Fruit fly (Drosophila melanogaster): ENCODE measurements around the gene Hsp68.

Hsp68 gene

DNA sequence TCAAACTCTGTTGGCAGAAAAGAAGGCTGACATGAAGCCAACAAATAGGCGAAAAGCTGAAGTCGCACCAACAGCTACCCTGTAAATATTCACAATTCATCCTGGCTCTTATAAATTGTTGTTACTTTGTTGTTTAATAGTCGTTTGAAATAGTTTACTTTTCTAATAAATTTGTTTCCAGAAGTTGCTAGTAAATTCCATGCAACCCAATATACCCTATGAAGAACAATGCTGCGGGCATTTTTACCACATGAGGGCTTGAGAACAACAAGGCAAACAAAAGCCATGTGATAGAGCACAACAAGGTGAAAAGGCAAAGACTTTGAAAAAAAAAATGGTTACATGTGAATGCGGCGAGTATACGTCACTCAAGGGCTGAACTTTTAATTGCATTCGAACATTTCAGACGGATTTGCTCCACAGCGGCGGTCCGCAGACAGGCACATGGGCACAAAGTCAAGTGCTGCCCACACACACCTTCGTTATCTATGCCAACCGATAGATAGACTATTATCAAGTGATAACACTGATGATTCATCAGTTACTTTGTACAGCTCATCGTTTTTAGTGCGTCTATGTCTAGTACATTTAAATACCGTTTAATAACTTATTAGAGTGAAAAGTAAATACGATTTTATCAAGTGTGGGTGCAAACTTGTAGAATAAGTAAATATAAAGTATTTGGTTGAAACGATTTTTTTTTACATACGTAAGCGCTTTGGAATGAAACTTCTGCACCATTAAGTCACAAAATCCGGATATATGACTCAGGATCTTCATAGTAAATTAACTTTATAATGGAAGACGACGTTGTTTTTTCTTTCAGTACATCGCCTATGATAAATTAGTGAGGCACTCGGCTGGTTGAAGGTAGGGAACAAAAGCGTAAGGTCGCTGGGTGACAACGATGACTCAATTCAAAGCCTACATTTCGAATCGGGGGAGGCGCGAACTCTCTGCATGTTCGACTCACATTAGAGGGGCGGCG, 42.2 kb upstream of the Hsp68 start (continued):
- TF ChIP-seq insv (GFP tag; optimal IDR thresholded peaks at IDR 0.05) (no peak), CG13775 (GFP tag; optimal IDR thresholded peaks at IDR 0.05) (peak; percentile 60), CG14050 (GFP tag; IDR thresholded peaks at IDR 0.05) (peak; percentile 76), CG6689 (GFP tag; IDR thresholded peaks at IDR 0.05) (peak; percentile 80), CG17361 (GFP tag; IDR thresholded peaks at IDR 0.05) (peak; percentile 51), Mes4 (GFP tag; optimal IDR thresholded peaks at IDR 0.05) (peak; percentile 50), HLHmδ (GFP tag; optimal IDR thresholded peaks at IDR 0.05) (no peak), CG17568 (GFP tag; optimal IDR thresholded peaks at IDR 0.05) (peak; percentile 71), HLH3B (GFP tag; IDR thresholded peaks at IDR 0.05) (peak; percentile 89), Dip2 (GFP tag; IDR thresholded peaks at IDR 0.05) (no peak), PHDP (tag; optimal IDR thresholded peaks at IDR 0.05) (peak; percentile 79), CG11560 (tag; IDR thresholded peaks at IDR 0.05) (peak; percentile 60; the same call in 2 of the 3 replicates), eve (GFP tag; optimal IDR thresholded peaks at IDR 0.05) (peak in 1 of 2 experiments; percentile 56), repo (GFP tag; optimal IDR thresholded peaks at IDR 0.05) (peak; percentile 73), ems (GFP tag; optimal IDR thresholded peaks at IDR 0.05) (peak; percentile 70), CG17385 (GFP tag; optimal IDR thresholded peaks at IDR 0.05) (peak; percentile 65), bbx (GFP tag; IDR thresholded peaks at IDR 0.05; ENCODE audit: partially characterized antibody) (no peak), Elba2 (GFP tag; optimal IDR thresholded peaks at IDR 0.05) (no peak), Usf (GFP tag; optimal IDR thresholded peaks at IDR 0.05) (peak; percentile 34), Atf3 (GFP tag; optimal IDR thresholded peaks at IDR 0.05) (peak; percentile 58), CG10959 (GFP tag; IDR thresholded peaks at IDR 0.05) (peak; percentile 60), CG17802 (tag; optimal IDR thresholded peaks at IDR 0.05) (peak; percentile 45), sqz (GFP tag; optimal IDR thresholded peaks at IDR 0.05) (no peak), CG9609 (GFP tag; optimal IDR thresholded peaks at IDR 0.05) (peak; percentile 86), fru (optimal IDR thresholded peaks at IDR 0.05) (no peak), tna (GFP tag; IDR thresholded peaks at IDR 0.05; ENCODE audit: partially characterized antibody) (no peak), amos (GFP tag; IDR thresholded peaks at IDR 0.05; ENCODE audit: partially characterized antibody) (no peak), CG10147 (GFP tag; optimal IDR thresholded peaks at IDR 0.05) (peak; percentile 54), CG32767 (GFP tag; IDR thresholded peaks at IDR 0.05) (peak; percentile 73; the same call in 1 of the 2 replicates), CG7372 (GFP tag; IDR thresholded peaks at IDR 0.05) (peak; percentile 78), CG1832 (GFP tag; optimal IDR thresholded peaks at IDR 0.05) (no peak), Sry-δ (GFP tag; optimal IDR thresholded peaks at IDR 0.05) (peak; percentile 44), Trl (optimal IDR thresholded peaks at IDR 0.05) (no peak), Trl (GFP tag; optimal IDR thresholded peaks at IDR 0.05) (peak; percentile 65), CG31365 (tag; optimal IDR thresholded peaks at IDR 0.05) (peak; percentile 28), CG6683 (GFP tag; optimal IDR thresholded peaks at IDR 0.05) (no peak), CG18599 (GFP tag; optimal IDR thresholded peaks at IDR 0.05) (peak; percentile 80), CG11456 (GFP tag; IDR thresholded peaks at IDR 0.05) (peak; percentile 88), CG1602 (GFP tag; optimal IDR thresholded peaks at IDR 0.05) (peak; percentile 64), H15 (GFP tag; IDR thresholded peaks at IDR 0.05) (peak; percentile 86)

DNA sequence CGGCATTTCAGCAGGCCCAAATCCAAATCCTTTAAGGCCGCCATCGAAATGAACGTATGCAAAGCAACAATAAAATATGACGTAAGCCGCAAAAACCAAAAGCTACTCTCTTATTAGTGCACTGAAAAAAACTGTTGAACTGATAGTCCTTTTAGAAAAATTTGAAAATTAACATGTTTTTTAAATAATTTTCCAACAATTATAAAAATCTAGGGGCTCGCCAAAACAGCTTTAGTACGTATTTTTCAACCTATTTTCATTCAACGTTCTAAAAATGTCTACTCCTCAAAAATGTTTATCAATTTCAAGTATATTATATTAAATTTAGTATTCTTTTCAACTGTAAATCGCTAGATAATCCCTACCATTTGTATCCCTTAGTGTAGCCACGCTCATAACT, 36.3 kb upstream of the Hsp68 start:
- TF ChIP-seq CG12104 (GFP tag; optimal IDR thresholded peaks at IDR 0.05) (peak; percentile 7), Fer1 (GFP tag; optimal IDR thresholded peaks at IDR 0.05) (peak; percentile 26), lov (optimal IDR thresholded peaks at IDR 0.05) (no peak), lov (GFP tag; IDR thresholded peaks at IDR 0.05) (no peak), Rfx (GFP tag; IDR thresholded peaks at IDR 0.05) (peak; percentile 33; the same call in 1 of the 2 replicates), Hr51 (GFP tag; optimal IDR thresholded peaks at IDR 0.05) (peak in 1 of 2 experiments; percentile 52), CG3838 (GFP tag; optimal IDR thresholded peaks at IDR 0.05) (no peak), Myb (GFP tag; optimal IDR thresholded peaks at IDR 0.05) (no peak), vvl (GFP tag; IDR thresholded peaks at IDR 0.05) (peak; percentile 17; the same call in 1 of the 2 replicates), CG30403 (GFP tag; optimal IDR thresholded peaks at IDR 0.05) (peak; percentile 10), Abd-B (GFP tag; optimal IDR thresholded peaks at IDR 0.05) (no peak), Ets97D (GFP tag; optimal IDR thresholded peaks at IDR 0.05) (no peak)

All from whole organism, embryonic.